Fruit fly (Drosophila melanogaster) whole organism, wandering third instar larva: ENCODE results near the gene CG45676.
A peak's percentile ranks its signal among the peaks of the same experiment; 100 is the strongest.

Experiments used
- Abd-B ChIP-seq: fragments of >200 bp; optimal IDR thresholded peaks from 2 replicates; lab custom pipeline; 2017; ENCODE audit warnings: missing biosample characterization, missing genetic modification characterization
- CG32264 ChIP-seq: fragments of 200-800 bp; sonication (Bioruptor generic); optimal IDR thresholded peaks from 2 replicates; lab custom pipeline; 2016; ENCODE audit warnings: missing biosample characterization, missing genetic modification characterization
- CG9705 ChIP-seq: fragments of 200-800 bp; sonication (Bioruptor generic); optimal IDR thresholded peaks from 2 replicates; lab custom pipeline; 2018; ENCODE audit warnings: missing biosample characterization, mild to moderate bottlenecking, missing genetic modification characterization
- CrebA ChIP-seq: fragments of 200-800 bp; sonication (Bioruptor generic); optimal IDR thresholded peaks from 2 replicates; lab custom pipeline; 2016; ENCODE audit warnings: missing biosample characterization, mild to moderate bottlenecking, missing genetic modification characterization, borderline replicate concordance
- Dfd ChIP-seq: fragments of >200 bp; optimal IDR thresholded peaks from 2 replicates; lab custom pipeline; 2017; ENCODE audit warnings: missing biosample characterization, missing genetic modification characterization
- Dif ChIP-seq: fragments of 200-275, 200-300 bp; sonication (Bioruptor generic); optimal IDR thresholded peaks from 2 replicates; lab custom pipeline; 2018; ENCODE audit warnings: missing biosample characterization, missing genetic modification characterization; ENCODE audit not compliant: partially characterized antibody
- GATAd ChIP-seq: sonication (Bioruptor generic); optimal IDR thresholded peaks from 2 replicates; lab custom pipeline; 2016; ENCODE audit warnings: missing biosample characterization, missing genetic modification characterization
- HLH106 ChIP-seq: fragments of 200-800 bp; optimal IDR thresholded peaks from 3 replicates; lab custom pipeline; 2019; ENCODE audit warnings: missing biosample characterization, mild to moderate bottlenecking, missing genetic modification characterization, moderate library complexity
- Hnf4 ChIP-seq: fragments of 200-800 bp; sonication (Bioruptor generic); optimal IDR thresholded peaks from 2 replicates; lab custom pipeline; 2016; ENCODE audit warnings: missing biosample characterization, mild to moderate bottlenecking, missing genetic modification characterization
- Hr78 ChIP-seq: fragments of >200 bp; optimal IDR thresholded peaks from 2 replicates; lab custom pipeline; 2017; ENCODE audit warnings: missing biosample characterization, missing genetic modification characterization
- Hr83 ChIP-seq: fragments of 200-300 bp; sonication (Bioruptor generic); optimal IDR thresholded peaks from 2 replicates; lab custom pipeline; 2016; ENCODE audit warnings: missing biosample characterization, mild to moderate bottlenecking, missing genetic modification characterization, moderate library complexity; ENCODE audit not compliant: poor library complexity, severe bottlenecking
- Jra ChIP-seq: sonication (Bioruptor generic); optimal IDR thresholded peaks from 2 replicates; lab custom pipeline; 2016; ENCODE audit warnings: missing biosample characterization, missing genetic modification characterization
- Mio ChIP-seq: sonication (Bioruptor generic); optimal IDR thresholded peaks from 2 replicates; lab custom pipeline; 2016; ENCODE audit warnings: missing biosample characterization, missing genetic modification characterization
- Myc ChIP-seq: fragments of >200 bp; optimal IDR thresholded peaks from 2 replicates; lab custom pipeline; 2017
- OdsH ChIP-seq: fragments of 200-800 bp; sonication (Bioruptor generic); optimal IDR thresholded peaks from 2 replicates; lab custom pipeline; 2016; ENCODE audit warnings: missing biosample characterization, mild to moderate bottlenecking, missing genetic modification characterization
- Rel ChIP-seq, 2 experiments: fragments of 200-800 bp; sonication (Bioruptor generic) in 1 of 2; optimal IDR thresholded peaks; 2 replicates in 1 of 2; 3 replicates in 1 of 2; lab custom pipeline; 2016 to 2019; ENCODE audit warnings: mild to moderate bottlenecking in 2 of 2, missing biosample characterization in 2 of 2, missing genetic modification characterization in 2 of 2, moderate library complexity in 1 of 2
- Sp1 ChIP-seq: fragments of 200-800 bp; sonication (Bioruptor generic); optimal IDR thresholded peaks from 3 replicates; lab custom pipeline; 2019; ENCODE audit warnings: missing biosample characterization, mild to moderate bottlenecking, missing genetic modification characterization, moderate library complexity
- Vsx2 ChIP-seq: fragments of 200-300, 225-300 bp; sonication (Bioruptor generic); optimal IDR thresholded peaks from 2 replicates; lab custom pipeline; 2018; ENCODE audit warnings: missing biosample characterization, missing genetic modification characterization; ENCODE audit not compliant: partially characterized antibody
- br ChIP-seq: fragments of 200-800 bp; sonication (Bioruptor generic); optimal IDR thresholded peaks from 2 replicates; lab custom pipeline; 2016; ENCODE audit warnings: missing biosample characterization, missing genetic modification characterization
- brk ChIP-seq: fragments of 200-800 bp; sonication (Bioruptor generic); optimal IDR thresholded peaks from 2 replicates; lab custom pipeline; 2016; ENCODE audit warnings: missing biosample characterization, mild to moderate bottlenecking, missing genetic modification characterization
- dl ChIP-seq, 2 experiments: fragments of 175-275, 200-275 bp in 1 of 2; fragments of 200-275 bp in 1 of 2; sonication (Bioruptor generic); optimal IDR thresholded peaks; lab custom pipeline; 2018; ENCODE audit warnings: mild to moderate bottlenecking in 2 of 2, missing biosample characterization in 2 of 2, missing genetic modification characterization in 2 of 2, moderate library complexity in 2 of 2; ENCODE audit not compliant: partially characterized antibody in 2 of 2, insufficient read depth in 1 of 2
- dmrt93B ChIP-seq: fragments of 200-800 bp; sonication (Bioruptor generic); optimal IDR thresholded peaks from 2 replicates; lab custom pipeline; 2018; ENCODE audit warnings: missing biosample characterization, mild to moderate bottlenecking, missing genetic modification characterization
- ey ChIP-seq: fragments of 200-800 bp; sonication (Bioruptor generic); optimal IDR thresholded peaks from 2 replicates; lab custom pipeline; 2016; ENCODE audit warnings: missing biosample characterization, missing genetic modification characterization
- foxo ChIP-seq, 2 experiments: fragments of 200-800 bp; sonication (Bioruptor generic); optimal IDR thresholded peaks; 2 replicates in 1 of 2; 3 replicates in 1 of 2; lab custom pipeline; 2016 to 2017; ENCODE audit warnings: missing biosample characterization in 2 of 2, missing genetic modification characterization in 2 of 2
- fru ChIP-seq: fragments of 200-800 bp; sonication (Bioruptor generic); optimal IDR thresholded peaks from 3 replicates; lab custom pipeline; 2016; ENCODE audit warnings: missing biosample characterization, mild to moderate bottlenecking, missing genetic modification characterization
- h ChIP-seq: fragments of 200-800 bp; sonication (Bioruptor generic); optimal IDR thresholded peaks from 3 replicates; lab custom pipeline; 2016; ENCODE audit warnings: missing biosample characterization, mild to moderate bottlenecking, missing genetic modification characterization
- jim ChIP-seq: fragments of 175-275, 200-325 bp; sonication (Bioruptor generic); optimal IDR thresholded peaks from 2 replicates; lab custom pipeline; 2016; ENCODE audit warnings: missing biosample characterization, mild to moderate bottlenecking, missing genetic modification characterization
- lola ChIP-seq: fragments of >200 bp; optimal IDR thresholded peaks from 2 replicates; lab custom pipeline; 2017; ENCODE audit warnings: missing biosample characterization, missing genetic modification characterization
- pan ChIP-seq: fragments of >200 bp; optimal IDR thresholded peaks from 2 replicates; lab custom pipeline; 2017
- psq ChIP-seq: fragments of 200-800 bp; sonication (Bioruptor generic); optimal IDR thresholded peaks from 3 replicates; lab custom pipeline; 2017; ENCODE audit warnings: missing biosample characterization, mild to moderate bottlenecking, missing genetic modification characterization, moderate library complexity
- rgr ChIP-seq: fragments of 200-800 bp; sonication (Bioruptor generic); optimal IDR thresholded peaks from 3 replicates; lab custom pipeline; 2016; ENCODE audit warnings: missing biosample characterization, mild to moderate bottlenecking, missing genetic modification characterization
- sage ChIP-seq: fragments of 200-800 bp; sonication (Bioruptor generic); optimal IDR thresholded peaks from 2 replicates; lab custom pipeline; 2016; ENCODE audit warnings: missing biosample characterization, mild to moderate bottlenecking, missing genetic modification characterization
- sv ChIP-seq: fragments of 200-800 bp; sonication (Bioruptor generic); optimal IDR thresholded peaks from 3 replicates; lab custom pipeline; 2016; ENCODE audit warnings: missing biosample characterization, missing genetic modification characterization
- tai ChIP-seq: sonication (Bioruptor generic); optimal IDR thresholded peaks from 2 replicates; lab custom pipeline; 2016; ENCODE audit warnings: missing biosample characterization, missing genetic modification characterization
- usp ChIP-seq: fragments of >200 bp; optimal IDR thresholded peaks from 2 replicates; lab custom pipeline; 2017; ENCODE audit warnings: missing biosample characterization, missing genetic modification characterization
- woc ChIP-seq: sonication (Bioruptor generic); optimal IDR thresholded peaks from 2 replicates; lab custom pipeline; 2016; ENCODE audit warnings: missing biosample characterization, mild to moderate bottlenecking, missing genetic modification characterization

Gene CG45676

dm6 chr3R:11457286-11457685 lies 38.6 kb downstream of the CG45676 start:
- no peak for TF ChIP-seq Hr83 (GFP tag; lab: Kevin White, UChicago)
- TF ChIP-seq jim (GFP tag; lab: Kevin White, UChicago) = peak; percentile 48
- no peak for TF ChIP-seq br (GFP tag; lab: Kevin White, UChicago)
- TF ChIP-seq Rel (GFP tag; optimal IDR thresholded peaks at IDR 0.05; lab: Kevin White, UChicago) = no peak
- peak; percentile 81 for TF ChIP-seq Rel (tag; optimal IDR thresholded peaks at IDR 0.05; lab: Kevin White, UChicago)
- TF ChIP-seq CG32264 = no peak
- TF ChIP-seq Vsx2 = no peak

dm6 chr3R:11458022-11458850 lies 39.6 kb downstream of the CG45676 start:
- TF ChIP-seq h (GFP tag; lab: Kevin White, UChicago) (peak; percentile 52), dl (GFP tag; optimal IDR thresholded peaks at IDR 0.05; lab: Kevin White, UChicago; ENCODE audit: insufficient read depth in 1 of 2, partially characterized antibody in 2 of 2) (peak in 1 of 2 experiments; percentile 17), HLH106 (tag; lab: Kevin White, UChicago) (peak; percentile 22), Dif (GFP tag; lab: Kevin White, UChicago) (peak; percentile 25), Hnf4 (GFP tag; lab: Kevin White, UChicago) (peak; percentile 39), CrebA (GFP tag; lab: Kevin White, UChicago) (no peak), rgr (GFP tag; lab: Kevin White, UChicago) (peak; percentile 33), sage (GFP tag; lab: Kevin White, UChicago) (no peak), ey (GFP tag; lab: Kevin White, UChicago) (peak; percentile 15), foxo (GFP tag; optimal IDR thresholded peaks at IDR 0.05; lab: Kevin White, UChicago) (peak in 1 of 2 experiments; percentile 36), OdsH (peak; percentile 8), pan (lab: Kevin White, UChicago) (no peak), fru (peak; percentile 61), CG9705 (GFP tag; lab: Kevin White, UChicago) (no peak), Hr83 (GFP tag; lab: Kevin White, UChicago) (no peak), sv (no peak)

dm6 chr3R:11458851-11459175 lies 40.1 kb downstream of the CG45676 start:
- TF ChIP-seq Hr83 (GFP tag; lab: Kevin White, UChicago) (no peak), Rel (GFP tag; optimal IDR thresholded peaks at IDR 0.05; lab: Kevin White, UChicago) (no peak), Rel (tag; optimal IDR thresholded peaks at IDR 0.05; lab: Kevin White, UChicago) (peak; percentile 43)
- TF ChIP-seq, all 38 proteins: peak for 1

- TF ChIP-seq Jra (GFP tag; lab: Kevin White, UChicago) (no peak), Abd-B (GFP tag; lab: Kevin White, UChicago) (no peak), woc (GFP tag; lab: Kevin White, UChicago) (no peak), usp (GFP tag; lab: Kevin White, UChicago) (no peak), CrebA (GFP tag; lab: Kevin White, UChicago) (no peak), Sp1 (GFP tag; lab: Kevin White, UChicago) (no peak), h (GFP tag; lab: Kevin White, UChicago) (peak; percentile 91), Mio (no peak), tai (GFP tag; lab: Kevin White, UChicago) (no peak), HLH106 (tag; lab: Kevin White, UChicago) (peak; percentile 29), dmrt93B (no peak), Hr83 (GFP tag; lab: Kevin White, UChicago) (no peak), psq (GFP tag; lab: Kevin White, UChicago) (no peak), CG32264 (no peak), CG9705 (GFP tag; lab: Kevin White, UChicago) (no peak), GATAd (no peak), ey (GFP tag; lab: Kevin White, UChicago) (peak; percentile 30), Hr78 (no peak), dl (GFP tag; optimal IDR thresholded peaks at IDR 0.05; lab: Kevin White, UChicago; ENCODE audit: insufficient read depth in 1 of 2, partially characterized antibody in 2 of 2) (no peak), Dif (GFP tag; lab: Kevin White, UChicago) (no peak), OdsH (peak; percentile 25), jim (GFP tag; lab: Kevin White, UChicago) (no peak), foxo (GFP tag; optimal IDR thresholded peaks at IDR 0.05; lab: Kevin White, UChicago) (peak in 1 of 2 experiments; percentile 40), lola (GFP tag; lab: Kevin White, UChicago) (no peak), brk (no peak), Hnf4 (GFP tag; lab: Kevin White, UChicago) (no peak), Myc (lab: Kevin White, UChicago) (no peak), sage (GFP tag; lab: Kevin White, UChicago) (no peak), Rel (GFP tag; optimal IDR thresholded peaks at IDR 0.05; lab: Kevin White, UChicago) (no peak), Rel (tag; optimal IDR thresholded peaks at IDR 0.05; lab: Kevin White, UChicago) (peak; percentile 99), br (GFP tag; lab: Kevin White, UChicago) (no peak), pan (lab: Kevin White, UChicago) (no peak), Vsx2 (no peak), Dfd (GFP tag; lab: Kevin White, UChicago) (no peak), rgr (GFP tag; lab: Kevin White, UChicago) (peak; percentile 38)
Observed at dm6 chr3R:11460502-11461358, 42.0 kb downstream of the CG45676 start, which contains the start of gene PGRP-LB. PGRP-LB (minus strand) TSS chr3R:11460552.
